Fruit fly (Drosophila melanogaster) whole organism, embryonic: ENCODE results near the gene Aps.
A peak's percentile ranks its signal among the peaks of the same experiment; 100 is the strongest.

Experiments used
- CG10274 ChIP-seq: fragments of 200-800 bp; sonication (Bioruptor generic); optimal IDR thresholded peaks from 3 replicates; lab custom pipeline; 2017; ENCODE audit warnings: missing biosample characterization, mild to moderate bottlenecking, missing genetic modification characterization
- CG11560 ChIP-seq: fragments of 200-800 bp; sonication (Bioruptor generic); IDR thresholded peaks from 3 replicates; pipeline ENCODE4 v1.3.6; 2022; ENCODE audit warnings: missing biosample characterization, missing genetic modification characterization
- CG12659 ChIP-seq: fragments of 200-800 bp; sonication (Bioruptor generic); optimal IDR thresholded peaks from 3 replicates; lab custom pipeline; 2017; ENCODE audit warnings: mild to moderate bottlenecking, missing biosample characterization, missing genetic modification reagents, missing genetic modification characterization
- CG14710 ChIP-seq: fragments of 200-800 bp; sonication (Bioruptor generic); optimal IDR thresholded peaks from 3 replicates; lab custom pipeline; 2019; ENCODE audit warnings: missing biosample characterization, mild to moderate bottlenecking, missing genetic modification characterization, moderate library complexity
- CG15011 ChIP-seq: fragments of 200-800 bp; sonication (Bioruptor generic); optimal IDR thresholded peaks from 3 replicates; lab custom pipeline; 2018; ENCODE audit warnings: missing biosample characterization, mild to moderate bottlenecking, missing genetic modification characterization
- CG17328 ChIP-seq: fragments of 200-800 bp; sonication (Bioruptor generic); IDR thresholded peaks from 2 replicates; pipeline ENCODE4 v1.3.6; 2022; ENCODE audit warnings: missing biosample characterization, missing genetic modification characterization
- CG17802 ChIP-seq: fragments of 200-800 bp; sonication (Bioruptor generic); optimal IDR thresholded peaks from 2 replicates; lab custom pipeline; 2018; ENCODE audit warnings: missing biosample characterization, mild to moderate bottlenecking, missing genetic modification characterization, moderate library complexity
- CG2199 ChIP-seq: fragments of 200-800 bp; sonication (Bioruptor generic); IDR thresholded peaks from 3 replicates; pipeline ENCODE4 v1.3.6; 2022; ENCODE audit warnings: missing biosample characterization, missing genetic modification characterization
- CG32767 ChIP-seq: fragments of 200-800 bp; sonication (Bioruptor generic); IDR thresholded peaks from 2 replicates; pipeline ENCODE4 v1.3.6; 2022; ENCODE audit warnings: missing biosample characterization, missing genetic modification characterization
- CG3726 ChIP-seq: fragments of 200-800 bp; sonication (Bioruptor generic); IDR thresholded peaks from 3 replicates; pipeline ENCODE4, ENCODE4 v1.3.6; 2022; ENCODE audit warnings: missing biosample characterization, missing genetic modification characterization
- CG3838 ChIP-seq: fragments of 200-800 bp; sonication (Bioruptor generic); optimal IDR thresholded peaks from 3 replicates; lab custom pipeline; 2016; ENCODE audit warnings: missing biosample characterization, missing genetic modification characterization
- CG4360 ChIP-seq: fragments of 200-800 bp; sonication (Bioruptor generic); IDR thresholded peaks from 2 replicates; pipeline ENCODE4 v1.3.6; 2022; ENCODE audit warnings: missing biosample characterization, missing genetic modification characterization
- CG5180 ChIP-seq: fragments of 200-800 bp; sonication (Bioruptor generic); optimal IDR thresholded peaks from 3 replicates; lab custom pipeline; 2017; ENCODE audit warnings: missing biosample characterization, missing genetic modification characterization, mild to moderate bottlenecking, moderate library complexity, missing genetic modification reagents
- CG8290 ChIP-seq, 3 experiments: fragments of 200-800 bp; sonication (Bioruptor generic); optimal IDR thresholded peaks; 2 replicates each; lab custom pipeline; 2016 to 2019; ENCODE audit warnings: missing biosample characterization in 3 of 3, missing genetic modification characterization in 3 of 3, mild to moderate bottlenecking in 2 of 3, moderate library complexity in 1 of 3
- CG8388 ChIP-seq: fragments of 200-800 bp; sonication (Bioruptor generic); optimal IDR thresholded peaks from 2 replicates; lab custom pipeline; 2019; ENCODE audit warnings: missing biosample characterization, mild to moderate bottlenecking, missing genetic modification characterization, moderate library complexity
- CG9727 ChIP-seq: fragments of 200-800 bp; sonication (Bioruptor generic); optimal IDR thresholded peaks from 3 replicates; lab custom pipeline; 2017; ENCODE audit warnings: missing biosample characterization, mild to moderate bottlenecking, missing genetic modification characterization
- CG9797 ChIP-seq: fragments of 200-800 bp; sonication (Bioruptor generic); optimal IDR thresholded peaks from 3 replicates; lab custom pipeline; 2018; ENCODE audit warnings: missing biosample characterization, mild to moderate bottlenecking, missing genetic modification characterization
- Dek ChIP-seq: fragments of 200-800 bp; sonication (Bioruptor generic); optimal IDR thresholded peaks from 3 replicates; lab custom pipeline; 2019; ENCODE audit warnings: missing biosample characterization, mild to moderate bottlenecking, missing genetic modification characterization, moderate library complexity
- Hr78 ChIP-seq, 2 experiments: fragments of 200-800 bp in 1 of 2; fragments of >200 bp in 1 of 2; sonication (Bioruptor generic) in 1 of 2; optimal IDR thresholded peaks; 2 replicates each; lab custom pipeline; 2017 to 2019; ENCODE audit warnings: missing biosample characterization in 2 of 2, missing genetic modification characterization in 2 of 2, mild to moderate bottlenecking in 1 of 2, moderate library complexity in 1 of 2
- Mes4 ChIP-seq: fragments of 200-800 bp; sonication (Bioruptor generic); optimal IDR thresholded peaks from 2 replicates; lab custom pipeline; 2016; ENCODE audit warnings: missing biosample characterization, missing genetic modification characterization
- Neu2 ChIP-seq: fragments of 200-800 bp; sonication (Bioruptor generic); optimal IDR thresholded peaks from 3 replicates; lab custom pipeline; 2016; ENCODE audit warnings: missing biosample characterization, missing genetic modification characterization, borderline replicate concordance
- Sox102F ChIP-seq: fragments of 200-800 bp; sonication (Bioruptor generic); optimal IDR thresholded peaks from 2 replicates; lab custom pipeline; 2018; ENCODE audit warnings: missing biosample characterization, mild to moderate bottlenecking, missing genetic modification characterization, moderate library complexity
- Xrp1 ChIP-seq: fragments of 200-800 bp; sonication (Bioruptor generic); IDR thresholded peaks from 2 replicates; pipeline ENCODE4 v1.3.6; 2022; ENCODE audit warnings: missing biosample characterization, missing genetic modification characterization
- br ChIP-seq: fragments of >200 bp; optimal IDR thresholded peaks from 2 replicates; lab custom pipeline; 2017
- cg ChIP-seq: fragments of 200-800 bp; sonication (Bioruptor generic); optimal IDR thresholded peaks from 3 replicates; lab custom pipeline; 2019; ENCODE audit warnings: missing biosample characterization, mild to moderate bottlenecking, missing genetic modification characterization, moderate library complexity
- chinmo ChIP-seq: fragments of 200-800 bp; sonication (Bioruptor generic); IDR thresholded peaks from 4 replicates; pipeline ENCODE4 v1.3.6; 2022; ENCODE audit warnings: missing biosample characterization, missing genetic modification characterization; ENCODE audit not compliant: partially characterized antibody
- corto ChIP-seq: fragments of 200-800 bp; sonication (Bioruptor generic); optimal IDR thresholded peaks from 2 replicates; lab custom pipeline; 2016; ENCODE audit warnings: missing biosample characterization, mild to moderate bottlenecking, missing genetic modification characterization, moderate library complexity
- crol ChIP-seq: fragments of 200-800 bp; sonication (Bioruptor generic); IDR thresholded peaks from 2 replicates; pipeline ENCODE4 v1.3.6; 2022; ENCODE audit warnings: missing biosample characterization, missing genetic modification characterization
- dm ChIP-seq: fragments of 200-800 bp; sonication (Bioruptor generic); optimal IDR thresholded peaks from 3 replicates; lab custom pipeline; 2016; ENCODE audit warnings: missing biosample characterization, missing genetic modification characterization
- gcm ChIP-seq: fragments of 200-800 bp; sonication (Bioruptor generic); optimal IDR thresholded peaks from 2 replicates; lab custom pipeline; 2019; ENCODE audit warnings: missing biosample characterization, mild to moderate bottlenecking, missing genetic modification characterization, moderate library complexity
- ind ChIP-seq: fragments of 200-800 bp; sonication (Bioruptor generic); optimal IDR thresholded peaks from 3 replicates; lab custom pipeline; 2016; ENCODE audit warnings: missing biosample characterization, missing genetic modification characterization
- nau ChIP-seq: fragments of 200-800 bp; sonication (Bioruptor generic); optimal IDR thresholded peaks from 3 replicates; lab custom pipeline; 2017; ENCODE audit warnings: missing biosample characterization, mild to moderate bottlenecking, missing genetic modification characterization, missing genetic modification reagents
- pho ChIP-seq: fragments of 200-800 bp; sonication (Bioruptor generic); optimal IDR thresholded peaks from 2 replicates; lab custom pipeline; 2016; ENCODE audit warnings: missing biosample characterization, missing genetic modification characterization
- prd ChIP-seq, 3 experiments: fragments of >200 bp in 2 of 3; fragments of 200-800 bp in 1 of 3; sonication (Bioruptor generic) in 1 of 3; optimal IDR thresholded peaks in 2 of 3; IDR thresholded peaks in 1 of 3; 2 replicates in 2 of 3; 3 replicates in 1 of 3; pipeline versions ENCODE4 v1.3.6 to Lab custom; 2017 to 2022; ENCODE audit warnings: missing biosample characterization in 1 of 3, missing genetic modification characterization in 1 of 3
- pum ChIP-seq: fragments of 200-800 bp; sonication (Bioruptor generic); optimal IDR thresholded peaks from 2 replicates; lab custom pipeline; 2016; ENCODE audit warnings: missing biosample characterization, missing genetic modification characterization
- pzg ChIP-seq: fragments of 200-800 bp; sonication (Bioruptor generic); optimal IDR thresholded peaks from 3 replicates; lab custom pipeline; 2018; ENCODE audit warnings: missing biosample characterization, mild to moderate bottlenecking, missing genetic modification characterization, moderate library complexity
- so ChIP-seq: fragments of 200-800 bp; sonication (Bioruptor generic); IDR thresholded peaks from 3 replicates; pipeline ENCODE4 v1.3.6; 2022; ENCODE audit warnings: missing biosample characterization, missing genetic modification characterization
- sob ChIP-seq: fragments of 200-800 bp; sonication (Bioruptor generic); IDR thresholded peaks from 2 replicates; pipeline ENCODE4 v1.3.6; 2022; ENCODE audit warnings: missing biosample characterization, missing genetic modification characterization
- tll ChIP-seq, 2 experiments: fragments of 200-800 bp in 1 of 2; fragments of >200 bp in 1 of 2; sonication (Bioruptor generic) in 1 of 2; optimal IDR thresholded peaks; 2 replicates each; lab custom pipeline; 2017 to 2019; ENCODE audit warnings: missing biosample characterization in 2 of 2, missing genetic modification characterization in 2 of 2, mild to moderate bottlenecking in 1 of 2, moderate library complexity in 1 of 2
- toy ChIP-seq: fragments of 200-800 bp; sonication (Bioruptor generic); IDR thresholded peaks from 2 replicates; pipeline ENCODE4 v1.3.6; 2022; ENCODE audit warnings: missing biosample characterization, missing genetic modification characterization
- trem ChIP-seq: fragments of 200-800 bp; optimal IDR thresholded peaks from 3 replicates; lab custom pipeline; 2019; ENCODE audit warnings: missing biosample characterization, mild to moderate bottlenecking, missing genetic modification characterization, moderate library complexity
- zf30C ChIP-seq: fragments of 200-800 bp; sonication (Bioruptor generic); optimal IDR thresholded peaks from 3 replicates; lab custom pipeline; 2018; ENCODE audit warnings: missing biosample characterization, mild to moderate bottlenecking, missing genetic modification characterization

Aps gene

dm6 chr3L:10860042-10860643 is 38.8 kb downstream of the Aps start (continued):
- TF ChIP-seq CG5180 = peak; percentile 49
- no peak for TF ChIP-seq Neu2 (GFP tag; lab: Kevin White, UChicago)
- TF ChIP-seq chinmo = peak; percentile 70; the same call in 1 of the 4 replicates
- no peak for TF ChIP-seq Dek (tag; lab: Kevin White, UChicago)
- TF ChIP-seq pzg = no peak
- TF ChIP-seq corto (GFP tag; lab: Kevin White, UChicago) = no peak
- no peak for TF ChIP-seq CG14710 (tag; lab: Kevin White, UChicago)
- peak; percentile 0 for TF ChIP-seq zf30C
- TF ChIP-seq nau (GFP tag; lab: Kevin White, UChicago) = no peak
- TF ChIP-seq sob (GFP tag; lab: Robert Waterston, UW) = peak; percentile 22; the same call in 1 of the 2 replicates
- TF ChIP-seq so (GFP tag; lab: Robert Waterston, UW) = 0 out of 3 replicates have a peak, but pooled peaks have one; percentile 31
- no peak for TF ChIP-seq Sox102F (GFP tag; lab: Kevin White, UChicago)
- TF ChIP-seq CG32767 = no peak
- no peak for TF ChIP-seq ind (GFP tag; lab: Kevin White, UChicago)
- TF ChIP-seq br = no peak
- no peak for TF ChIP-seq CG12659 (GFP tag; lab: Kevin White, UChicago)
- no peak for TF ChIP-seq dm (GFP tag; lab: Kevin White, UChicago)
- TF ChIP-seq prd (optimal IDR thresholded peaks at IDR 0.05; lab: Kevin White, UChicago) = no peak
- TF ChIP-seq prd (GFP tag; IDR thresholded peaks at IDR 0.05; lab: Robert Waterston, UW) = peak; percentile 4; the same call in 1 of the 3 replicates
- peak in 1 of 2 experiments; percentile 30 for TF ChIP-seq Hr78 (GFP tag; optimal IDR thresholded peaks at IDR 0.05; lab: Kevin White, UChicago)
- TF ChIP-seq Mes4 (GFP tag; lab: Kevin White, UChicago) = no peak
- TF ChIP-seq cg = peak; percentile 89
- TF ChIP-seq CG9727 = peak; percentile 2
- no peak for TF ChIP-seq CG17802 (tag; lab: Kevin White, UChicago)
- TF ChIP-seq pum (GFP tag; lab: Kevin White, UChicago) = no peak
- TF ChIP-seq trem = peak; percentile 2
- no peak for TF ChIP-seq pho (GFP tag; lab: Kevin White, UChicago)
- peak; percentile 35 for TF ChIP-seq gcm
- TF ChIP-seq CG17328 = no peak
- TF ChIP-seq CG3726 = no peak
- TF ChIP-seq toy (GFP tag; lab: Robert Waterston, UW) = no peak
- no peak; the same call in 1 of the 2 replicates for TF ChIP-seq CG4360 (GFP tag; lab: Robert Waterston, UW)
- TF ChIP-seq CG2199 (GFP tag; lab: Robert Waterston, UW) = peak; percentile 97; the same call in 2 of the 3 replicates
- no peak for TF ChIP-seq CG11560 (tag; lab: Robert Waterston, UW)
- TF ChIP-seq tll (GFP tag; optimal IDR thresholded peaks at IDR 0.05; lab: Kevin White, UChicago) = peak in 1 of 2 experiments; percentile 5
- no peak for TF ChIP-seq CG8388 (GFP tag; lab: Kevin White, UChicago)
- TF ChIP-seq CG10274 (GFP tag; lab: Kevin White, UChicago) = no peak
- TF ChIP-seq CG15011 = no peak
- TF ChIP-seq Xrp1 (GFP tag; lab: Robert Waterston, UW) = 0 out of 2 replicates have a peak, but pooled peaks have one; percentile 31
- no peak for TF ChIP-seq CG3838 (GFP tag; lab: Kevin White, UChicago)
- TF ChIP-seq CG9797 = no peak
- peak; percentile 0 for TF ChIP-seq CG8290 (GFP tag; optimal IDR thresholded peaks at IDR 0.05; lab: Kevin White, UChicago)
- TF ChIP-seq CG8290 (tag; optimal IDR thresholded peaks at IDR 0.05; lab: Kevin White, UChicago) = peak in 1 of 2 experiments; percentile 57
- TF ChIP-seq crol (GFP tag; lab: Robert Waterston, UW) = peak; percentile 21; the same call in 1 of the 2 replicates
